Worm (Caenorhabditis elegans): ENCODE results near the gene ccpp-6.

- TF ChIP-seq fkh-10 (GFP tag; optimal IDR thresholded peaks at IDR 0.05) (no peak), pros-1 (tag; optimal IDR thresholded peaks at IDR 0.05) (no peak), tbx-7 (tag; optimal IDR thresholded peaks at IDR 0.05) (no peak), tbx-2 (tag; optimal IDR thresholded peaks at IDR 0.05) (no peak), unc-55 (GFP tag; optimal IDR thresholded peaks at IDR 0.05) (no peak), pag-3 (tag; optimal IDR thresholded peaks at IDR 0.05; ENCODE audit: borderline replicate concordance) (no peak), unc-42 (tag; optimal IDR thresholded peaks at IDR 0.05) (no peak)
Measured at ce11 chrII:5364516-5364915, 22.6 kb downstream of the ccpp-6 start.

Data from whole organism, late embryonic.